Worm (Caenorhabditis elegans): ENCODE results near the gene kin-30.
"Not testable (repeated sequence)": the region's sequence is repeated elsewhere in the genome, so short reads cannot be mapped to it uniquely, and the experiment has no call there.

kin-30 gene

ce11 chrV:15215175-15215574, 29.4 kb upstream of the kin-30 start, which contains the start of gene sri-26:
TSS of gene sri-26 (plus strand) at chrV:15215475.
- TF ChIP-seq elt-3, lsy-2, gmeb-1 (tag; optimal IDR thresholded peaks at IDR 0.05): not testable (repeated sequence)

ce11 chrV:15216705-15217104, 27.9 kb upstream of the kin-30 start, which contains the start of gene sri-25:
TSS of gene sri-25 (plus strand) at chrV:15217005.
- TF ChIP-seq nhr-129 (tag; optimal IDR thresholded peaks at IDR 0.05): no peak
- no peak for TF ChIP-seq sma-3 (GFP tag; optimal IDR thresholded peaks at IDR 0.05)
- TF ChIP-seq R02D3.7 (tag; optimal IDR thresholded peaks at IDR 0.05): no peak

- TF ChIP-seq nhr-77 (tag; optimal IDR thresholded peaks at IDR 0.05) (no peak), ztf-11 (tag; optimal IDR thresholded peaks at IDR 0.05) (no peak), nhr-12 (tag; optimal IDR thresholded peaks at IDR 0.05) (no peak), ama-1 (optimal IDR thresholded peaks at IDR 0.05) (no peak), elt-1 (tag; optimal IDR thresholded peaks at IDR 0.05) (no peak), aly-2 (tag; optimal IDR thresholded peaks at IDR 0.05) (no peak), mbf-1 (tag; optimal IDR thresholded peaks at IDR 0.05) (no peak), nhr-129 (tag; optimal IDR thresholded peaks at IDR 0.05) (no peak), ztf-1 (GFP tag; conservative IDR thresholded peaks at IDR 0.05) (no peak)
Measured at ce11 chrV:15221330-15221729, 23.2 kb upstream of the kin-30 start, which contains the start of gene irld-25. TSS of gene irld-25 (plus strand) at chrV:15221630.

DNA sequence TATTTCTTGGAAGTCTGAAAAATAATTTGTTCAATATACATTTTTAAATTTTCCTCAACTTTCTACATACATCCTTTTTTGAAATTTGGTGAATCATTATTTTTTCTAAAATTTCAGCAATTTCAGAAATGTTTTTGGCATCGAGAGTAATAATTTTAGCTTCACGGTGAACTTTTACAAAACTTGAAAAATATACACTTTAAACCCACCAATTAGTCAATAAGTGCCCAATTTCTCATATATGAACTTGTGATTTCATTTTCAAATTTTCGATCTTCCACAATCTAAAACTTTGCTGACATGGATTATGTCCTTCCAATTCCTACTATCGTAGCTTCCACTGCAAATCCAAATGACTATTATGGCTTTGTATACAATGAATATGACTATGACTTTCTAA, 20.9 kb upstream of the kin-30 start, which contains the start of gene srw-24:
Gene srw-24, plus strand, starts transcription at position 301 of the 400 bp plus-strand sequence.
- TF ChIP-seq nhr-11 (tag; optimal IDR thresholded peaks at IDR 0.05) (no peak), R02D3.7 (tag; optimal IDR thresholded peaks at IDR 0.05) (no peak), snpc-4 (tag; optimal IDR thresholded peaks at IDR 0.05) (no peak), ztf-1 (GFP tag; conservative IDR thresholded peaks at IDR 0.05) (no peak), elt-3 (tag; optimal IDR thresholded peaks at IDR 0.05) (no peak), nhr-129 (tag; optimal IDR thresholded peaks at IDR 0.05) (no peak), nhr-25 (tag; optimal IDR thresholded peaks at IDR 0.05) (no peak), nhr-12 (tag; optimal IDR thresholded peaks at IDR 0.05) (no peak), egl-27 (tag; optimal IDR thresholded peaks at IDR 0.05) (no peak), peb-1 (tag; optimal IDR thresholded peaks at IDR 0.05) (no peak), zag-1 (tag; optimal IDR thresholded peaks at IDR 0.05) (no peak), ztf-4 (tag; optimal IDR thresholded peaks at IDR 0.05) (no peak), lin-39 (tag; optimal IDR thresholded peaks at IDR 0.05) (no peak), ama-1 (optimal IDR thresholded peaks at IDR 0.05) (no peak), ceh-16 (tag; optimal IDR thresholded peaks at IDR 0.05) (no peak), skn-1 (tag; optimal IDR thresholded peaks at IDR 0.05) (no peak), mab-5 (tag; optimal IDR thresholded peaks at IDR 0.05) (no peak), nhr-23 (tag; optimal IDR thresholded peaks at IDR 0.05) (no peak), unc-39 (tag; optimal IDR thresholded peaks at IDR 0.05) (no peak), unc-62 (GFP tag; optimal IDR thresholded peaks at IDR 0.05) (no peak)

DNA sequence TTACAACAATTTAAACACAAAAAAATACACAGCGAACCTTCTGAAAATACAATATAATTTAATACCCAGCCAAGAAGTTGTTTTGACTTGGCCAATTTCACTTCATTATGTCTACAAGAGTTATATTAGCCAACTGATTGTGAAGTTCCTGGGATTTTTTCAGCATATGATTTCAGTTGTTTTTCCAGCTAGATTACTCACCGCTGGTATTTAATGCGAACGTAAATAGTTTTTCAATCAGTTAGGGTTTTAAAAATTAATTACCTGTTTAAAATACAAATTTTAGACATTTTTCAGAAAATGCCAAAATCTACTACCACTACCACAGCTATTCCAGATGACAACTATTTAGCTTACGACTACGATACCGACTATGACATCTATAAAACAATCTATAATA, 18.9 kb upstream of the kin-30 start, which contains the start of gene srw-14:
Gene srw-14, plus strand, starts transcription at position 301 of the 400 bp plus-strand sequence.
- no peak for TF ChIP-seq blmp-1 (tag; optimal IDR thresholded peaks at IDR 0.05; ENCODE audit: insufficient read depth)
- TF ChIP-seq ceh-82 (tag; optimal IDR thresholded peaks at IDR 0.05): no peak
- TF ChIP-seq nhr-23 (tag; optimal IDR thresholded peaks at IDR 0.05): no peak
- TF ChIP-seq mdl-1 (tag; optimal IDR thresholded peaks at IDR 0.05): no peak
- no peak for TF ChIP-seq sma-9 (GFP tag; optimal IDR thresholded peaks at IDR 0.05)
- no peak for TF ChIP-seq sma-9 (tag; optimal IDR thresholded peaks at IDR 0.05)
- no peak for TF ChIP-seq gmeb-1 (tag; optimal IDR thresholded peaks at IDR 0.05)
- TF ChIP-seq nhr-237 (tag; optimal IDR thresholded peaks at IDR 0.05): no peak
- no peak for TF ChIP-seq lin-39 (tag; optimal IDR thresholded peaks at IDR 0.05)
- TF ChIP-seq ztf-11 (tag; optimal IDR thresholded peaks at IDR 0.05): no peak
- TF ChIP-seq nhr-77 (tag; optimal IDR thresholded peaks at IDR 0.05): no peak
- no peak for TF ChIP-seq F13H6.1 (tag; optimal IDR thresholded peaks at IDR 0.05)
